Fruit fly (Drosophila melanogaster) S2 (cell line): Measurements from ENCODE around the gene temp.

Experiments
- CG8478 ChIP-seq: fragments of >200 bp; optimal IDR thresholded peaks from 2 replicates; lab custom pipeline; 2018
- CTCF ChIP-seq, 2 experiments: fragments of >200 bp; optimal IDR thresholded peaks; 2 replicates each; lab custom pipeline; 2018

DNA sequence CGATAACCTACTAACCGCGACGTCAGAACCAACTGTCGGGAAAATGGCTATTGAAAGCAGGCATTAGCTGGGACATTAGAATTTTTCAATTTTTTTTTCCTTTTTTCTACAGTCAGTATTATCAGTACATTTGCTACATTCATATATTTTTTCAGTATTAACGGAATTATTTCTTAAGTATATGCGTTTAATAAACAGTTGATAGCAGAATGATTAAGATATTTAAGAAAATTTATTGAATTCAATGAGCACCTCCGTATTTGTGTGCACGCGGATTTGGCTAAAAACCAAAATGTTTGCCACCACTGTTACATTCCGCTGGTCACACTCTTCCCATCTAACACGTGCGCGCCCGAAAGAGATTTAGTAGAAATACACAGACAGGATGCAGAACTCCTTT is at the start of gene temp, which contains the start of gene CG3071:
- TF ChIP-seq CTCF (optimal IDR thresholded peaks at IDR 0.05; lab: Kevin White, UChicago), result no peak
- TF ChIP-seq CG8478 (lab: Kevin White, UChicago), result no peak
